Worm (Caenorhabditis elegans) whole organism, L3 larva: Measurements from ENCODE around the gene F59H6.14.

ENCODE experiments used
- aly-2 ChIP-seq: fragments of 150-350 bp; optimal IDR thresholded peaks from 2 replicates; lab custom pipeline; 2014; ENCODE audit warnings: missing biosample characterization, missing genetic modification characterization
- ama-1 ChIP-seq: fragments of 150-350 bp; optimal IDR thresholded peaks from 2 replicates; lab custom pipeline; 2018
- ceh-9 ChIP-seq: sonication (generic microtip); optimal IDR thresholded peaks from 2 replicates; lab custom pipeline; 2018; ENCODE audit warnings: missing biosample characterization, missing genetic modification characterization
- egl-27 ChIP-seq: sonication (generic microtip); optimal IDR thresholded peaks from 4 replicates; lab custom pipeline; 2017; ENCODE audit warnings: missing biosample characterization, missing genetic modification reagents, missing genetic modification characterization
- fkh-2 ChIP-seq: fragments of 150-350 bp; optimal IDR thresholded peaks from 2 replicates; lab custom pipeline; 2014; ENCODE audit warnings: missing biosample characterization, missing genetic modification reagents, missing genetic modification characterization
- fos-1 ChIP-seq: fragments of 150-350 bp; optimal IDR thresholded peaks from 2 replicates; lab custom pipeline; 2014; ENCODE audit warnings: missing biosample characterization, missing genetic modification characterization
- hmg-11 ChIP-seq: sonication (generic microtip); optimal IDR thresholded peaks from 2 replicates; lab custom pipeline; 2016; ENCODE audit warnings: missing genetic modification characterization, missing compliant biosample characterization
- lin-15B ChIP-seq: fragments of 150-350 bp; optimal IDR thresholded peaks from 2 replicates; lab custom pipeline; 2014; ENCODE audit warnings: missing biosample characterization, missing genetic modification characterization
- lin-39 ChIP-seq: fragments of 150-350 bp; optimal IDR thresholded peaks from 2 replicates; lab custom pipeline; 2018; ENCODE audit warnings: missing biosample characterization, missing genetic modification reagents, missing genetic modification characterization
- lsy-12 ChIP-seq: sonication (generic microtip); optimal IDR thresholded peaks from 2 replicates; lab custom pipeline; 2016; ENCODE audit warnings: mild to moderate bottlenecking, missing genetic modification characterization, missing compliant biosample characterization
- nhr-11 ChIP-seq: fragments of 150-350 bp; optimal IDR thresholded peaks from 2 replicates; lab custom pipeline; 2014; ENCODE audit warnings: missing biosample characterization, missing genetic modification characterization
- nhr-43 ChIP-seq: sonication (generic microtip); optimal IDR thresholded peaks from 2 replicates; lab custom pipeline; 2016; ENCODE audit warnings: mild to moderate bottlenecking, missing genetic modification characterization, missing compliant biosample characterization; ENCODE audit not compliant: poor library complexity, severe bottlenecking
- nhr-67 ChIP-seq: fragments of 150-350 bp; optimal IDR thresholded peaks from 2 replicates; lab custom pipeline; 2014; ENCODE audit warnings: missing biosample characterization, missing genetic modification characterization
- nhr-76 ChIP-seq: fragments of 150-350 bp; sonication (generic microtip); optimal IDR thresholded peaks from 5 replicates; lab custom pipeline; 2014; ENCODE audit warnings: missing biosample characterization, missing genetic modification characterization
- nhr-77 ChIP-seq: fragments of 150-350 bp; optimal IDR thresholded peaks from 2 replicates; lab custom pipeline; 2014; ENCODE audit warnings: missing biosample characterization, missing genetic modification characterization
- skn-1 ChIP-seq: fragments of 150-350 bp; optimal IDR thresholded peaks from 2 replicates; lab custom pipeline; 2014; ENCODE audit warnings: missing biosample characterization, missing genetic modification characterization
- unc-39 ChIP-seq: sonication (generic microtip); optimal IDR thresholded peaks from 4 replicates; lab custom pipeline; 2017; ENCODE audit warnings: missing biosample characterization, missing genetic modification characterization
- ztf-11 ChIP-seq: fragments of 150-350 bp; optimal IDR thresholded peaks from 2 replicates; lab custom pipeline; 2014; ENCODE audit warnings: missing biosample characterization, missing genetic modification characterization

F59H6.14 gene

ce11 chrII:2081257-2081656, 47.9 kb downstream of the F59H6.14 start, which contains the start of gene T16A1.4:
TSS of gene T16A1.4 (plus strand) at chrII:2081557.
- TF ChIP-seq nhr-11 (tag; lab: Kevin White, UChicago) (no peak), fos-1 (tag; lab: Kevin White, UChicago) (no peak), lsy-12 (no peak), lin-15B (tag; lab: Kevin White, UChicago) (no peak), skn-1 (tag; lab: Kevin White, UChicago) (no peak), ceh-9 (tag; lab: Kevin White, UChicago) (no peak), nhr-67 (no peak), fkh-2 (tag; lab: Kevin White, UChicago) (no peak), nhr-76 (no peak), nhr-43 (no peak)

- TF ChIP-seq unc-39 (tag; lab: Kevin White, UChicago) (no peak), ama-1 (no peak), egl-27 (tag; lab: Kevin White, UChicago) (no peak), ztf-11 (tag; lab: Kevin White, UChicago) (no peak), nhr-77 (no peak), aly-2 (tag; lab: Kevin White, UChicago) (no peak), lin-39 (no peak), nhr-11 (tag; lab: Kevin White, UChicago) (no peak), hmg-11 (no peak), nhr-43 (no peak)
- TF ChIP-seq, all 47 proteins: peak for 0
Observed at ce11 chrII:2083726-2084179, 50.4 kb downstream of the F59H6.14 start, which contains the start of the genes T16A1.5 and fbxc-49. TSS of gene T16A1.5 (minus strand) at chrII:2083826. TSS of gene fbxc-49 (plus strand) at chrII:2084129.
